Worm (Caenorhabditis elegans) whole organism, young adult: Measurements from ENCODE around the gene F56B6.6.

Experiments used
- F37B4.10 ChIP-seq: fragments of 200-800 bp; sonication (Bioruptor generic); IDR thresholded peaks from 2 replicates; pipeline ENCODE4 v1.3.6; 2022; ENCODE audit warnings: missing genetic modification characterization, missing compliant biosample characterization
- T26A5.8 ChIP-seq: sonication (generic microtip); optimal IDR thresholded peaks from 2 replicates; lab custom pipeline; 2016; ENCODE audit warnings: missing genetic modification characterization, missing compliant biosample characterization
- hlh-12 ChIP-seq: sonication (generic microtip); optimal IDR thresholded peaks from 2 replicates; lab custom pipeline; 2016; ENCODE audit warnings: missing genetic modification characterization, missing compliant biosample characterization
- ztf-22 ChIP-seq: fragments of 200-800 bp; sonication (Bioruptor generic); optimal IDR thresholded peaks from 2 replicates; lab custom pipeline; 2018; ENCODE audit warnings: mild to moderate bottlenecking, missing genetic modification characterization, moderate library complexity, missing compliant biosample characterization

ce11 chrX:3513715-3514114 is 19.1 kb downstream of the F56B6.6 start:
- no peak for TF ChIP-seq T26A5.8
- no peak for TF ChIP-seq hlh-12
- no peak for TF ChIP-seq ztf-22 (GFP tag; lab: Kevin White, UChicago)
- TF ChIP-seq F37B4.10 (GFP tag; lab: Robert Waterston, UW), result no peak
